Worm (Caenorhabditis elegans) whole organism, L1 larva: Measurements from ENCODE around the gene dyf-7.

Experiments
- C04F5.9 ChIP-seq: sonication (generic microtip); optimal IDR thresholded peaks from 2 replicates; lab custom pipeline; 2016; ENCODE audit warnings: missing genetic modification characterization, missing compliant biosample characterization
- aly-2 ChIP-seq: fragments of 150-350 bp; optimal IDR thresholded peaks from 2 replicates; lab custom pipeline; 2014; ENCODE audit warnings: missing biosample characterization, missing genetic modification characterization
- ceh-88 ChIP-seq: fragments of 200-800 bp; sonication (Bioruptor generic); IDR thresholded peaks from 2 replicates; pipeline ENCODE4 v1.3.6; 2022; ENCODE audit warnings: missing genetic modification characterization, missing compliant biosample characterization
- isw-1 ChIP-seq: fragments of 200-800 bp; sonication (Bioruptor generic); IDR thresholded peaks from 2 replicates; pipeline ENCODE4 v1.3.6; 2022; ENCODE audit warnings: missing genetic modification characterization, missing compliant biosample characterization
- lin-14 ChIP-seq: fragments of 200-800 bp; sonication (Bioruptor generic); optimal IDR thresholded peaks from 2 replicates; lab custom pipeline; 2018; ENCODE audit warnings: mild to moderate bottlenecking, missing genetic modification characterization, moderate library complexity, missing compliant biosample characterization
- lir-3 ChIP-seq: sonication (generic microtip); optimal IDR thresholded peaks from 2 replicates; lab custom pipeline; 2016; ENCODE audit warnings: mild to moderate bottlenecking, missing genetic modification characterization, moderate library complexity, missing compliant biosample characterization; ENCODE audit not compliant: poor library complexity
- lsy-2 ChIP-seq, 2 experiments: fragments of 150-350 bp; optimal IDR thresholded peaks; 2 replicates each; lab custom pipeline; 2014; ENCODE audit warnings: missing biosample characterization in 2 of 2, missing genetic modification characterization in 2 of 2
- nhr-19 ChIP-seq: fragments of 200-800 bp; sonication (Bioruptor generic); conservative IDR thresholded peaks from 2 replicates; pipeline ENCODE4 v1.3.6; 2022; ENCODE audit warnings: missing genetic modification characterization, missing compliant biosample characterization
- nhr-71 ChIP-seq: sonication (generic microtip); optimal IDR thresholded peaks from 2 replicates; lab custom pipeline; 2016; ENCODE audit warnings: mild to moderate bottlenecking, missing genetic modification characterization, moderate library complexity, missing compliant biosample characterization
- pax-3 ChIP-seq: fragments of 200-800 bp; sonication (Bioruptor generic); optimal IDR thresholded peaks from 2 replicates; lab custom pipeline; 2018; ENCODE audit warnings: mild to moderate bottlenecking, missing genetic modification characterization, moderate library complexity, missing compliant biosample characterization
- sup-37 ChIP-seq: fragments of 200-800 bp; sonication (Bioruptor generic); optimal IDR thresholded peaks from 2 replicates; lab custom pipeline; 2018; ENCODE audit warnings: mild to moderate bottlenecking, missing genetic modification characterization, missing compliant biosample characterization
- unc-130 ChIP-seq: fragments of 150-350 bp; optimal IDR thresholded peaks from 2 replicates; lab custom pipeline; 2017; ENCODE audit warnings: missing biosample characterization, missing genetic modification characterization, inconsistent platforms
- vab-15 ChIP-seq: sonication (generic microtip); optimal IDR thresholded peaks from 2 replicates; lab custom pipeline; 2017; ENCODE audit warnings: missing genotype, mild to moderate bottlenecking, missing genetic modification characterization, missing compliant biosample characterization
- ztf-4 ChIP-seq: fragments of 150-350 bp; optimal IDR thresholded peaks from 2 replicates; lab custom pipeline; 2014; ENCODE audit warnings: missing biosample characterization, missing genetic modification characterization

dyf-7 gene

DNA sequence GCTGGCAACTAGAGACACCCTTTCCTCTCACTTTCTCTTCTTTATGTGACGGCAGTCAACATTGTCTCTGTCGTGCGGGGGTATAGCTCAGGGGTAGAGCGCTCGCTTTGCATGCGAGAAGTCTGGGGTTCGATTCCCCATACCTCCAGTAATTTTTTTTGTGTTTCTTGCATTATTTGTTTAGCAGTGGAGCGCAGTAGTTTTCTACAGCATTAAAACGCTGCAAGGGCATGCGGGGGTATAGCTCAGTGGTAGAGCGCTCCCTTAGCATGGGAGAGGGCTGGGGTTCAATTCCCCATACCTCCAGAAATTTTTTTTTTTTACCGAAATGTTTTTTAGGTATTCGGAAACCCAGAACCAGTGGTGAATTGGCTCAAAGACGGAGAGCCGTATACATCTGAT is 45.1 kb downstream of the dyf-7 start (continued):
- TF ChIP-seq ceh-88 (GFP tag; lab: Robert Waterston, UW) (peak; percentile 73), aly-2 (tag; lab: Kevin White, UChicago) (peak; percentile 88), lir-3 (peak; percentile 92), sup-37 (GFP tag; lab: Kevin White, UChicago) (peak; percentile 70), nhr-19 (GFP tag; lab: Robert Waterston, UW) (peak; percentile 87), ztf-4 (tag; lab: Kevin White, UChicago) (peak; percentile 79), vab-15 (tag; lab: Kevin White, UChicago) (peak; percentile 21), nhr-71 (peak; percentile 91), isw-1 (peak; percentile 59), C04F5.9 (tag; lab: Kevin White, UChicago) (peak; percentile 54), unc-130 (peak; percentile 50), pax-3 (tag; lab: Kevin White, UChicago) (peak; percentile 75), lsy-2 (tag; optimal IDR thresholded peaks at IDR 0.05; lab: Kevin White, UChicago) (peak in 1 of 2 experiments; percentile 69), lin-14 (GFP tag; lab: Kevin White, UChicago) (peak; percentile 89)
